Worm (Caenorhabditis elegans): Measurements from ENCODE around the gene ucr-2.2.

DNA sequence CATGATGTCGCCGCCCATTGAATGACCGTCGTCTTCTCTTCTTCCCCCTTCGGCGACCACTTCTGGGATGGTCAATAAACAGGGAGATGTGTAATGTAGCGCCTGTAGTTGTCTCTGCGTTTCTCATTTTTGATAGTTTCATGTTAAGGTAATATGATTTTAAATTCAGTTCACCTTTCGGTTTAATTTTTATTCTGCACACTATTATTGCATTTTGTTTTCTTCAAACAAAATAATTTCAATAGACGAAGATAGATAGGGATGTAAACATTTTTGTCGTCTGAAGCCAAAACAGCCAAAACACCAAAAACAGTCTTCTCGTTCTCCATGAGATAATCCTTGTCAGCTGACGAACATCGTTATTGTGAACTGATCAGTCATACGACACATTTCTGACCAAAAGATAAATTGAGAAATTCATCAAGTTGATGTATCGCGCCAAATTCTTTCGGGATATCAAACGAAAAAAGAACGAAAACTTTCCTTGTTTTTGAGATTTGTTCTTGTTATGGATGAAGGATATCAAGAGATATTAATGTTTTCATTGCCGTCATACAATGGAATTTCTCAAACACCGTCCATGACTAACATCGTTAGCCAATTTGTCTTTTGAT lies 14.9 kb upstream of the ucr-2.2 start, which contains the start of gene C11G10.1:
- TF ChIP-seq mep-1 (tag; optimal IDR thresholded peaks at IDR 0.05): no peak
- TF ChIP-seq lsy-2 (tag; optimal IDR thresholded peaks at IDR 0.05): no peak
- TF ChIP-seq bed-3 (GFP tag; optimal IDR thresholded peaks at IDR 0.05): no peak
- no peak for TF ChIP-seq unc-62 (GFP tag; optimal IDR thresholded peaks at IDR 0.05)
- TF ChIP-seq nhr-2 (tag; optimal IDR thresholded peaks at IDR 0.05): no peak
- TF ChIP-seq lin-13 (tag; optimal IDR thresholded peaks at IDR 0.05): no peak
- no peak for TF ChIP-seq nhr-237 (tag; optimal IDR thresholded peaks at IDR 0.05)
- no peak for TF ChIP-seq ceh-83 (GFP tag; optimal IDR thresholded peaks at IDR 0.05)
- no peak for TF ChIP-seq snpc-4 (tag; optimal IDR thresholded peaks at IDR 0.05)
- TF ChIP-seq blmp-1 (tag; optimal IDR thresholded peaks at IDR 0.05): no peak
- no peak for TF ChIP-seq ham-2 (GFP tag; optimal IDR thresholded peaks at IDR 0.05)

Data from whole organism, mixed stage, embryonic.